Worm (Caenorhabditis elegans) whole organism, young adult: ENCODE data around the gene R02F11.2.
A peak's percentile ranks its signal among the peaks of the same experiment; 100 is the strongest.

Experiments used
- B0035.1 ChIP-seq: sonication (generic microtip); optimal IDR thresholded peaks from 2 replicates; lab custom pipeline; 2016; ENCODE audit warnings: missing genetic modification characterization, mild to moderate bottlenecking, missing compliant biosample characterization, missing genotype, missing genetic modification reagents
- B0336.3 ChIP-seq: fragments of 200-800 bp; sonication (Bioruptor generic); IDR thresholded peaks from 2 replicates; pipeline ENCODE4 v1.3.6; 2022; ENCODE audit warnings: missing genetic modification characterization, missing compliant biosample characterization
- C06A6.2 ChIP-seq: fragments of 200-800 bp; sonication (Bioruptor generic); conservative IDR thresholded peaks from 2 replicates; pipeline ENCODE4 v1.3.6; 2022; ENCODE audit warnings: missing genetic modification characterization, missing compliant biosample characterization
- C17E4.6 ChIP-seq: fragments of 200-800 bp; sonication (Bioruptor generic); IDR thresholded peaks from 2 replicates; pipeline ENCODE4 v1.3.6; 2022; ENCODE audit warnings: missing genetic modification reagents, missing genetic modification characterization, missing compliant biosample characterization
- F33H1.4 ChIP-seq: fragments of 200-800 bp; sonication (Bioruptor generic); IDR thresholded peaks from 2 replicates; pipeline ENCODE4 v1.3.6; 2022; ENCODE audit warnings: missing genetic modification reagents, missing genetic modification characterization, missing compliant biosample characterization
- F39B2.1 ChIP-seq: fragments of 200-800 bp; sonication (Bioruptor generic); IDR thresholded peaks from 2 replicates; pipeline ENCODE4 v1.3.6; 2022; ENCODE audit warnings: missing genetic modification reagents, missing genetic modification characterization, missing compliant biosample characterization
- F49E8.2 ChIP-seq: sonication (generic microtip); optimal IDR thresholded peaks from 3 replicates; lab custom pipeline; 2017; ENCODE audit warnings: missing genetic modification characterization, mild to moderate bottlenecking, missing compliant biosample characterization, antibody characterized with exemption, moderate library complexity; ENCODE audit not compliant: insufficient read depth
- F57A8.1 ChIP-seq: fragments of 200-800 bp; sonication (Bioruptor generic); optimal IDR thresholded peaks from 2 replicates; lab custom pipeline; 2018; ENCODE audit warnings: mild to moderate bottlenecking, missing genetic modification characterization, moderate library complexity, missing compliant biosample characterization
- K12H6.12 ChIP-seq: fragments of 200-800 bp; sonication (Bioruptor generic); optimal IDR thresholded peaks from 2 replicates; lab custom pipeline; 2018; ENCODE audit warnings: mild to moderate bottlenecking, missing genetic modification characterization, missing compliant biosample characterization
- Y53G8AR.9 ChIP-seq: fragments of 200-800 bp; sonication (Bioruptor generic); conservative IDR thresholded peaks from 2 replicates; pipeline ENCODE4 v1.3.6; 2022; ENCODE audit warnings: missing genetic modification reagents, missing genetic modification characterization, missing compliant biosample characterization
- Y67H2A.10 ChIP-seq: fragments of 200-800 bp; sonication (Bioruptor generic); conservative IDR thresholded peaks from 2 replicates; pipeline ENCODE4 v1.3.6; 2022; ENCODE audit warnings: missing genetic modification reagents, missing genetic modification characterization, missing compliant biosample characterization
- Y79H2A.3 ChIP-seq: fragments of 200-800 bp; sonication (Bioruptor generic); conservative IDR thresholded peaks from 2 replicates; pipeline ENCODE4 v1.3.6; 2022; ENCODE audit warnings: missing genetic modification reagents, missing genetic modification characterization, missing compliant biosample characterization
- Y95B8A.8 ChIP-seq: fragments of 200-800 bp; sonication (Bioruptor generic); IDR thresholded peaks from 2 replicates; pipeline ENCODE4 v1.3.6; 2022; ENCODE audit warnings: missing genetic modification reagents, missing genetic modification characterization, missing compliant biosample characterization
- ZK185.1 ChIP-seq: sonication (generic microtip); optimal IDR thresholded peaks from 2 replicates; lab custom pipeline; 2016; ENCODE audit warnings: mild to moderate bottlenecking, missing genetic modification characterization, missing compliant biosample characterization; ENCODE audit not compliant: poor library complexity, severe bottlenecking
- bed-2 ChIP-seq: fragments of 200-800 bp; sonication (Bioruptor generic); IDR thresholded peaks from 2 replicates; pipeline ENCODE4 v1.3.6; 2022; ENCODE audit warnings: missing genetic modification reagents, missing genetic modification characterization, missing compliant biosample characterization
- ceh-40 ChIP-seq: fragments of 200-800 bp; sonication (Bioruptor generic); IDR thresholded peaks from 2 replicates; pipeline ENCODE4 v1.3.6; 2022; ENCODE audit warnings: missing genetic modification characterization, missing compliant biosample characterization
- ceh-58 ChIP-seq: fragments of 200-800 bp; sonication (Bioruptor generic); IDR thresholded peaks from 2 replicates; pipeline ENCODE4 v1.3.6; 2022; ENCODE audit warnings: missing genetic modification characterization, missing compliant biosample characterization
- dox-1 ChIP-seq: fragments of 200-800 bp; sonication (Bioruptor generic); IDR thresholded peaks from 2 replicates; pipeline ENCODE4 v1.3.6; 2022; ENCODE audit warnings: missing genetic modification reagents, missing genetic modification characterization, missing compliant biosample characterization
- dpff-1 ChIP-seq: sonication (generic microtip); optimal IDR thresholded peaks from 2 replicates; lab custom pipeline; 2017; ENCODE audit warnings: mild to moderate bottlenecking, missing genetic modification characterization, missing compliant biosample characterization
- dpl-1 ChIP-seq: fragments of 150-350 bp; optimal IDR thresholded peaks from 2 replicates; lab custom pipeline; 2014; ENCODE audit warnings: missing biosample characterization, missing genetic modification reagents, missing genetic modification characterization
- egl-18 ChIP-seq: fragments of 200-800 bp; sonication (Bioruptor generic); IDR thresholded peaks from 2 replicates; pipeline ENCODE4 v1.3.6; 2022; ENCODE audit warnings: missing genetic modification reagents, missing genetic modification characterization, missing compliant biosample characterization
- egl-44 ChIP-seq: fragments of 200-800 bp; sonication (Bioruptor generic); IDR thresholded peaks from 2 replicates; pipeline ENCODE4 v1.3.6; 2022; ENCODE audit warnings: missing genetic modification reagents, missing genetic modification characterization, missing compliant biosample characterization
- egrh-3 ChIP-seq: fragments of 200-800 bp; sonication (Bioruptor generic); IDR thresholded peaks from 2 replicates; pipeline ENCODE4 v1.3.6; 2022; ENCODE audit warnings: missing genetic modification reagents, missing genetic modification characterization, missing compliant biosample characterization
- fkh-3 ChIP-seq: sonication (generic microtip); optimal IDR thresholded peaks from 2 replicates; lab custom pipeline; 2016; ENCODE audit warnings: mild to moderate bottlenecking, missing genetic modification characterization, missing compliant biosample characterization
- lir-1 ChIP-seq: fragments of 200-800 bp; sonication (Bioruptor generic); conservative IDR thresholded peaks from 2 replicates; pipeline ENCODE4 v1.3.6; 2022; ENCODE audit warnings: missing genetic modification reagents, missing genetic modification characterization, missing compliant biosample characterization
- lsy-27 ChIP-seq: sonication (generic microtip); optimal IDR thresholded peaks from 2 replicates; lab custom pipeline; 2017; ENCODE audit warnings: missing genetic modification characterization, mild to moderate bottlenecking, missing compliant biosample characterization, antibody characterized with exemption, missing genotype, borderline replicate concordance; ENCODE audit not compliant: insufficient read depth
- madf-3 ChIP-seq: fragments of 200-800 bp; sonication (Bioruptor generic); IDR thresholded peaks from 2 replicates; pipeline ENCODE4 v1.3.6; 2022; ENCODE audit warnings: missing genetic modification reagents, missing genetic modification characterization, missing compliant biosample characterization
- mel-28 ChIP-seq: sonication (generic microtip); optimal IDR thresholded peaks from 2 replicates; lab custom pipeline; 2016; ENCODE audit warnings: borderline replicate concordance, mild to moderate bottlenecking, missing genetic modification characterization, missing compliant biosample characterization
- mxl-1 ChIP-seq: sonication (generic microtip); optimal IDR thresholded peaks from 2 replicates; lab custom pipeline; 2016; ENCODE audit warnings: missing genetic modification characterization, missing compliant biosample characterization
- pha-4 ChIP-seq: fragments of 150-350 bp; sonication (generic microtip); optimal IDR thresholded peaks from 2 replicates; lab custom pipeline; 2014; ENCODE audit warnings: missing biosample characterization, missing genetic modification reagents, missing genetic modification characterization
- snpc-4 ChIP-seq, 5 experiments: fragments of 150-350 bp in 1 of 5; sonication (generic microtip) in 4 of 5; optimal IDR thresholded peaks; 2 replicates each; lab custom pipeline; 2014 to 2018; ENCODE audit warnings: missing genetic modification characterization in 5 of 5, missing biosample characterization in 3 of 5, antibody characterized with exemption in 2 of 5, mild to moderate bottlenecking in 2 of 5, missing compliant biosample characterization in 2 of 5, missing genotype in 2 of 5, moderate library complexity in 2 of 5, missing genetic modification reagents in 1 of 5
- somi-1 ChIP-seq: fragments of 200-800 bp; sonication (Bioruptor generic); optimal IDR thresholded peaks from 2 replicates; lab custom pipeline; 2018; ENCODE audit warnings: mild to moderate bottlenecking, missing genetic modification characterization, missing compliant biosample characterization
- tbp1 ChIP-seq: fragments of 200-800 bp; sonication (Bioruptor generic); optimal IDR thresholded peaks from 2 replicates; lab custom pipeline; 2018; ENCODE audit warnings: mild to moderate bottlenecking, missing genetic modification characterization, missing compliant biosample characterization
- xnd-1 ChIP-seq: sonication (generic microtip); optimal IDR thresholded peaks from 2 replicates; lab custom pipeline; 2016; ENCODE audit warnings: missing genotype, missing genetic modification reagents, missing genetic modification characterization, missing compliant biosample characterization
- zfh-2 ChIP-seq: fragments of 200-800 bp; sonication (Bioruptor generic); conservative IDR thresholded peaks from 2 replicates; pipeline ENCODE4 v1.3.6; 2022; ENCODE audit warnings: missing genetic modification reagents, missing genetic modification characterization, missing compliant biosample characterization
- ztf-18 ChIP-seq: sonication (generic microtip); optimal IDR thresholded peaks from 2 replicates; lab custom pipeline; 2016; ENCODE audit warnings: missing genotype, mild to moderate bottlenecking, missing genetic modification characterization, missing compliant biosample characterization
- ztf-22 ChIP-seq: fragments of 200-800 bp; sonication (Bioruptor generic); optimal IDR thresholded peaks from 2 replicates; lab custom pipeline; 2018; ENCODE audit warnings: mild to moderate bottlenecking, missing genetic modification characterization, moderate library complexity, missing compliant biosample characterization
- ztf-26 ChIP-seq: sonication (generic microtip); optimal IDR thresholded peaks from 2 replicates; lab custom pipeline; 2017; ENCODE audit warnings: missing genetic modification characterization, missing compliant biosample characterization

R02F11.2 gene

DNA sequence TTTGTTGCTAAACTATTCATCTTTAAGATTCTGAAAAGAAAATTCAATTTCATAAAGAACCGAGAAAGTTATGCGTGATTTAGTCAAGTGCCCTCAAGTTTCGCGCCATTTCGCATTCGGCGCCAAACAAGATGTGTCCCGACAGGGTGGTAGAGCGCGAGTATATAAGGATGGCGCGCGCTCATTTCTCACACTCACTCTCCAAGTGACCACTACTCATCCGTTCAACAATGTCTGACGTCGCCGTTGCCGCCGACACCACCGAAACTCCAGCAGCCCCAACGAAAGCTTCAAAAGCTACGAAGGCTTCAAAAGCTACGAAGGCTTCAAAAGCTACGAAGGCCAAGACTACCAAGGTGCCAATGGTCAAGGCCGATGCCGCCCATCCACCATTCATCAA lies 40.3 kb upstream of the R02F11.2 start, which contains the start of gene hil-4 (continued):
- TF ChIP-seq bed-2: 0 out of 2 replicates have a peak, but pooled peaks have one; percentile 14
- TF ChIP-seq B0336.3 (GFP tag; lab: Robert Waterston, UW): no peak
- 0 out of 2 replicates have a peak, but pooled peaks have one; percentile 61 for TF ChIP-seq madf-3 (GFP tag; lab: Robert Waterston, UW)
- TF ChIP-seq pha-4 (tag; lab: Kevin White, UChicago): no peak
- peak; percentile 79 for TF ChIP-seq F33H1.4 (GFP tag; lab: Robert Waterston, UW)
- no peak for TF ChIP-seq egl-44 (GFP tag; lab: Robert Waterston, UW)
- TF ChIP-seq ZK185.1: no peak
- peak; percentile 57; the same call in 1 of the 2 replicates for TF ChIP-seq C17E4.6 (GFP tag; lab: Robert Waterston, UW)
- 0 out of 2 replicates have a peak, but pooled peaks have one; percentile 35 for TF ChIP-seq lir-1 (GFP tag; lab: Robert Waterston, UW)
- TF ChIP-seq dpl-1 (GFP tag; lab: Kevin White, UChicago): peak; percentile 75
- no peak for TF ChIP-seq F49E8.2 (tag; lab: Kevin White, UChicago)
- TF ChIP-seq ztf-22 (GFP tag; lab: Kevin White, UChicago): no peak
- TF ChIP-seq snpc-4 (GFP tag; optimal IDR thresholded peaks at IDR 0.05; lab: Kevin White, UChicago): no peak
- no peak for TF ChIP-seq snpc-4 (tag; optimal IDR thresholded peaks at IDR 0.05; lab: Kevin White, UChicago)
- peak; percentile 87 for TF ChIP-seq dox-1 (GFP tag; lab: Robert Waterston, UW)
- TF ChIP-seq Y67H2A.10 (GFP tag; lab: Robert Waterston, UW): peak; percentile 20; the same call in 1 of the 2 replicates
- no peak for TF ChIP-seq somi-1
- TF ChIP-seq ceh-40 (GFP tag; lab: Robert Waterston, UW): no peak
- TF ChIP-seq mxl-1 (tag; lab: Kevin White, UChicago): no peak
- TF ChIP-seq Y79H2A.3: peak; percentile 51; the same call in 1 of the 2 replicates
- no peak for TF ChIP-seq dpff-1 (tag; lab: Kevin White, UChicago)
- TF ChIP-seq ztf-26 (tag; lab: Kevin White, UChicago): no peak
- TF ChIP-seq lsy-27: no peak
- peak; percentile 80 for TF ChIP-seq xnd-1 (tag; lab: Kevin White, UChicago)
- TF ChIP-seq ztf-18 (tag; lab: Kevin White, UChicago): no peak
- TF ChIP-seq F39B2.1: peak; percentile 99
- no peak for TF ChIP-seq K12H6.12 (tag; lab: Kevin White, UChicago)
- TF ChIP-seq B0035.1: no peak
- no peak for TF ChIP-seq egl-18 (GFP tag; lab: Robert Waterston, UW)

DNA sequence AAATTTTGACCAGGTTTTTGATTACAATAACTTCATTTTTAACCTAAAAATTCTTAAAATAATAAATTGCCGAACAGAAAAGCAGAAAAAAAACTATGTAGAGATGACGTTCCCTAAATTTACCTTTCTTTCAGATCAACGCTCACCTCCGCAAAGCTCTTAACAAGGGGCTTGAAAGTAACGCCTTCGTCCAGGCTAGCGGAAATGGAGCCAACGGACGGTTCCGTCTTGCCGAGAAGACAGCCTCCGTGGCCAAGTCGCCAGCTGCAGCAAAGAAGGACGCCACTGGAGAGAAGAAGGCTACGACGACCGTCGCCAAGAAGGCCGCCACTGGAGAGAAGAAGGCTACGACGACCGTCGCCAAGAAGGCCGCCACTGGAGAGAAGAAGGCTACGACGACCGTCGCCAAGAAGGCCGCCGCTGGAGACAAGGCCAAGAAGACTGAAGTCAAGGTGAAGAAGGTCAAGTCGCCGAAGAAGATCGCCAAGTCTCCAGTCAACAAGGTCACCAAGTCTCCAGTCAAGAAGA lies 39.7 kb upstream of the R02F11.2 start:
- TF ChIP-seq Y95B8A.8: 0 out of 2 replicates have a peak, but pooled peaks have one; percentile 41
- peak; percentile 39; the same call in 1 of the 2 replicates for TF ChIP-seq Y53G8AR.9
- TF ChIP-seq fkh-3 (tag; lab: Kevin White, UChicago): no peak
- TF ChIP-seq F39B2.1: 0 out of 2 replicates have a peak, but pooled peaks have one; percentile 54
- TF ChIP-seq mel-28 (tag; lab: Kevin White, UChicago): no peak
- TF ChIP-seq ceh-58: no peak
- no peak for TF ChIP-seq K12H6.12 (tag; lab: Kevin White, UChicago)
- TF ChIP-seq egrh-3 (GFP tag; lab: Robert Waterston, UW): peak; percentile 84
- no peak for TF ChIP-seq tbp1 (GFP tag; lab: Kevin White, UChicago)
- TF ChIP-seq Y79H2A.3: peak; percentile 71
- TF ChIP-seq C06A6.2: no peak
- TF ChIP-seq zfh-2 (GFP tag; lab: Robert Waterston, UW): peak; percentile 87
- 0 out of 2 replicates have a peak, but pooled peaks have one; percentile 13 for TF ChIP-seq C17E4.6 (GFP tag; lab: Robert Waterston, UW)
- TF ChIP-seq F57A8.1 (GFP tag; lab: Kevin White, UChicago): no peak
